Worm (Caenorhabditis elegans): Measurements from ENCODE around the gene polq-1.

ce11 chrIII:5790550-5790949 is 12.4 kb downstream of the polq-1 start, which contains the start of gene rev-3:
- no peak for TF ChIP-seq ceh-82 (tag; optimal IDR thresholded peaks at IDR 0.05)
- TF ChIP-seq nhr-25 (tag; optimal IDR thresholded peaks at IDR 0.05) = no peak
- TF ChIP-seq lin-13 (GFP tag; optimal IDR thresholded peaks at IDR 0.05) = no peak
- TF ChIP-seq lsy-2 (tag; optimal IDR thresholded peaks at IDR 0.05) = no peak
- TF ChIP-seq elt-3 (tag; optimal IDR thresholded peaks at IDR 0.05) = no peak
- no peak for TF ChIP-seq aly-2 (tag; optimal IDR thresholded peaks at IDR 0.05)
- TF ChIP-seq unc-55 (GFP tag; optimal IDR thresholded peaks at IDR 0.05) = no peak
- no peak for TF ChIP-seq elt-1 (tag; optimal IDR thresholded peaks at IDR 0.05)
- no peak for TF ChIP-seq nhr-23 (tag; optimal IDR thresholded peaks at IDR 0.05)
- TF ChIP-seq snpc-4 (tag; optimal IDR thresholded peaks at IDR 0.05) = no peak
- no peak for TF ChIP-seq alr-1 (tag; optimal IDR thresholded peaks at IDR 0.05)
